Fruit fly (Drosophila melanogaster) whole organism, embryonic: ENCODE results near the gene Root.

ENCODE experiments used
- Adf1 ChIP-seq: fragments of 200-800 bp; sonication (Bioruptor generic); IDR thresholded peaks from 2 replicates; pipeline ENCODE4 v1.3.6; 2022; ENCODE audit warnings: missing biosample characterization, missing genetic modification characterization
- Asciz ChIP-seq: fragments of 200-800 bp; sonication (Bioruptor generic); optimal IDR thresholded peaks from 2 replicates; lab custom pipeline; 2017; ENCODE audit warnings: missing biosample characterization, mild to moderate bottlenecking, missing genetic modification characterization, missing genetic modification reagents
- CG13296 ChIP-seq: fragments of 200-800 bp; sonication (Bioruptor generic); optimal IDR thresholded peaks from 3 replicates; lab custom pipeline; 2018; ENCODE audit warnings: missing biosample characterization, mild to moderate bottlenecking, missing genetic modification characterization
- CG15011 ChIP-seq: fragments of 200-800 bp; sonication (Bioruptor generic); optimal IDR thresholded peaks from 3 replicates; lab custom pipeline; 2018; ENCODE audit warnings: missing biosample characterization, mild to moderate bottlenecking, missing genetic modification characterization
- CG1529 ChIP-seq: fragments of 200-800 bp; sonication (Bioruptor generic); optimal IDR thresholded peaks from 3 replicates; lab custom pipeline; 2018; ENCODE audit warnings: missing biosample characterization, missing genetic modification characterization
- CG1602 ChIP-seq: fragments of 200-800 bp; sonication (Bioruptor generic); optimal IDR thresholded peaks from 3 replicates; lab custom pipeline; 2016; ENCODE audit warnings: missing biosample characterization, missing genetic modification characterization
- CG16815 ChIP-seq: fragments of 200-800 bp; sonication (Bioruptor generic); optimal IDR thresholded peaks from 3 replicates; lab custom pipeline; 2017; ENCODE audit warnings: missing biosample characterization, mild to moderate bottlenecking, missing genetic modification characterization
- CG17385 ChIP-seq: fragments of 200-800 bp; sonication (Bioruptor generic); optimal IDR thresholded peaks from 3 replicates; lab custom pipeline; 2018; ENCODE audit warnings: missing biosample characterization, mild to moderate bottlenecking, missing genetic modification characterization
- CG17802 ChIP-seq: fragments of 200-800 bp; sonication (Bioruptor generic); optimal IDR thresholded peaks from 2 replicates; lab custom pipeline; 2018; ENCODE audit warnings: missing biosample characterization, mild to moderate bottlenecking, missing genetic modification characterization, moderate library complexity
- CG2678 ChIP-seq: fragments of 200-800 bp; sonication (Bioruptor generic); optimal IDR thresholded peaks from 3 replicates; lab custom pipeline; 2019; ENCODE audit warnings: missing biosample characterization, mild to moderate bottlenecking, missing genetic modification characterization, moderate library complexity
- CG33213 ChIP-seq: fragments of 200-800 bp; sonication (Bioruptor generic); optimal IDR thresholded peaks from 3 replicates; lab custom pipeline; 2016; ENCODE audit warnings: missing biosample characterization, missing genetic modification characterization
- CG3995 ChIP-seq: fragments of 200-800 bp; sonication (Bioruptor generic); optimal IDR thresholded peaks from 3 replicates; lab custom pipeline; 2016; ENCODE audit warnings: missing biosample characterization, missing genetic modification characterization
- CG6765 ChIP-seq: fragments of 200-800 bp; sonication (Bioruptor generic); optimal IDR thresholded peaks from 3 replicates; lab custom pipeline; 2017; ENCODE audit warnings: missing biosample characterization, mild to moderate bottlenecking, missing genetic modification characterization
- CG7556 ChIP-seq: fragments of 200-800 bp; sonication (Bioruptor generic); optimal IDR thresholded peaks from 2 replicates; lab custom pipeline; 2017; ENCODE audit warnings: missing biosample characterization, mild to moderate bottlenecking, missing genetic modification characterization
- CG7839 ChIP-seq: fragments of 200-800 bp; sonication (Bioruptor generic); optimal IDR thresholded peaks from 3 replicates; lab custom pipeline; 2018; ENCODE audit warnings: missing biosample characterization, mild to moderate bottlenecking, missing genetic modification characterization, moderate library complexity
- CG8290 ChIP-seq, 3 experiments: fragments of 200-800 bp; sonication (Bioruptor generic); optimal IDR thresholded peaks; 2 replicates each; lab custom pipeline; 2016 to 2019; ENCODE audit warnings: missing biosample characterization in 3 of 3, missing genetic modification characterization in 3 of 3, mild to moderate bottlenecking in 2 of 3, moderate library complexity in 1 of 3
- CG9609 ChIP-seq: fragments of 200-800 bp; sonication (Bioruptor generic); optimal IDR thresholded peaks from 3 replicates; lab custom pipeline; 2016; ENCODE audit warnings: missing biosample characterization, missing genetic modification characterization
- CHES-1-like ChIP-seq: fragments of 200-800 bp; sonication (Bioruptor generic); optimal IDR thresholded peaks from 2 replicates; lab custom pipeline; 2016; ENCODE audit warnings: missing biosample characterization, missing genetic modification characterization
- D19B ChIP-seq: fragments of 200-800 bp; sonication (Bioruptor generic); optimal IDR thresholded peaks from 2 replicates; lab custom pipeline; 2017; ENCODE audit warnings: missing biosample characterization, mild to moderate bottlenecking, missing genetic modification characterization
- Dfd ChIP-seq, 2 experiments: fragments of >200 bp; optimal IDR thresholded peaks; 2 replicates each; lab custom pipeline; 2017; ENCODE audit warnings: missing biosample characterization in 2 of 2, missing genetic modification characterization in 2 of 2
- Gsc ChIP-seq: fragments of 200-800 bp; sonication (Bioruptor generic); IDR thresholded peaks from 2 replicates; pipeline ENCODE4 v1.3.6; 2022; ENCODE audit warnings: missing biosample characterization, missing genetic modification characterization
- Hr51 ChIP-seq, 2 experiments: fragments of 200-800 bp; sonication (Bioruptor generic); optimal IDR thresholded peaks; 2 replicates in 1 of 2; 3 replicates in 1 of 2; lab custom pipeline; 2016 to 2018; ENCODE audit warnings: missing biosample characterization in 2 of 2, missing genetic modification characterization in 2 of 2, mild to moderate bottlenecking in 1 of 2, moderate library complexity in 1 of 2
- Kr ChIP-seq: fragments of 200-800 bp; sonication (Bioruptor generic); optimal IDR thresholded peaks from 2 replicates; lab custom pipeline; 2017; ENCODE audit warnings: missing biosample characterization, mild to moderate bottlenecking, missing genetic modification characterization
- MBD-R2 ChIP-seq: fragments of 200-800 bp; sonication (Bioruptor generic); IDR thresholded peaks from 2 replicates; pipeline ENCODE4 v1.3.6; 2022; ENCODE audit warnings: missing biosample characterization, missing genetic modification characterization
- MESR4 ChIP-seq: fragments of 200-800 bp; sonication (Bioruptor generic); optimal IDR thresholded peaks from 2 replicates; lab custom pipeline; 2018; ENCODE audit warnings: missing biosample characterization, mild to moderate bottlenecking, missing genetic modification characterization, moderate library complexity
- Nf-YC ChIP-seq: fragments of 200-800 bp; optimal IDR thresholded peaks from 3 replicates; lab custom pipeline; 2019; ENCODE audit warnings: missing biosample characterization, mild to moderate bottlenecking, missing genetic modification characterization, moderate library complexity
- Scr ChIP-seq: fragments of 200-800 bp; sonication (Bioruptor generic); IDR thresholded peaks from 2 replicates; pipeline ENCODE4 v1.3.6; 2022; ENCODE audit warnings: missing biosample characterization, missing genetic modification characterization; ENCODE audit not compliant: partially characterized antibody
- Side ChIP-seq: fragments of 200-800 bp; sonication (Bioruptor generic); optimal IDR thresholded peaks from 2 replicates; lab custom pipeline; 2016; ENCODE audit warnings: missing biosample characterization, missing genetic modification characterization
- aop ChIP-seq: fragments of 200-800 bp; sonication (Bioruptor generic); IDR thresholded peaks from 2 replicates; pipeline ENCODE4 v1.3.6; 2022; ENCODE audit warnings: missing biosample characterization, missing genetic modification characterization
- bsh ChIP-seq, 2 experiments: fragments of 200-800 bp; sonication (Bioruptor generic); optimal IDR thresholded peaks; 2 replicates each; lab custom pipeline; 2017 to 2018; ENCODE audit warnings: mild to moderate bottlenecking in 2 of 2, missing biosample characterization in 2 of 2, missing genetic modification characterization in 2 of 2, moderate library complexity in 1 of 2
- cg ChIP-seq: fragments of 200-800 bp; sonication (Bioruptor generic); optimal IDR thresholded peaks from 3 replicates; lab custom pipeline; 2019; ENCODE audit warnings: missing biosample characterization, mild to moderate bottlenecking, missing genetic modification characterization, moderate library complexity
- chinmo ChIP-seq: fragments of 200-800 bp; sonication (Bioruptor generic); IDR thresholded peaks from 4 replicates; pipeline ENCODE4 v1.3.6; 2022; ENCODE audit warnings: missing biosample characterization, missing genetic modification characterization; ENCODE audit not compliant: partially characterized antibody
- corto ChIP-seq: fragments of 200-800 bp; sonication (Bioruptor generic); optimal IDR thresholded peaks from 2 replicates; lab custom pipeline; 2016; ENCODE audit warnings: missing biosample characterization, mild to moderate bottlenecking, missing genetic modification characterization, moderate library complexity
- disco-r ChIP-seq: fragments of 200-800 bp; sonication (Bioruptor generic); optimal IDR thresholded peaks from 2 replicates; lab custom pipeline; 2016; ENCODE audit warnings: missing biosample characterization, missing genetic modification characterization
- dmrt11E ChIP-seq: fragments of 200-800 bp; sonication (Bioruptor generic); optimal IDR thresholded peaks from 3 replicates; lab custom pipeline; 2018; ENCODE audit warnings: missing biosample characterization, mild to moderate bottlenecking, missing genetic modification characterization, moderate library complexity
- ewg ChIP-seq: fragments of 200-800 bp; sonication (Bioruptor generic); optimal IDR thresholded peaks from 3 replicates; lab custom pipeline; 2017; ENCODE audit warnings: mild to moderate bottlenecking, missing biosample characterization, missing genetic modification reagents, missing genetic modification characterization
- eyg ChIP-seq: fragments of 200-800 bp; sonication (Bioruptor generic); optimal IDR thresholded peaks from 3 replicates; lab custom pipeline; 2016; ENCODE audit warnings: missing biosample characterization, missing genetic modification characterization
- ftz-f1 ChIP-seq: fragments of 200-800 bp; sonication (Bioruptor generic); optimal IDR thresholded peaks from 2 replicates; lab custom pipeline; 2016; ENCODE audit warnings: missing biosample characterization, missing genetic modification characterization
- gsb ChIP-seq: fragments of 200-800 bp; sonication (Bioruptor generic); IDR thresholded peaks from 2 replicates; pipeline ENCODE4 v1.3.6; 2022; ENCODE audit warnings: missing biosample characterization, missing genetic modification characterization
- nom ChIP-seq: fragments of 200-800 bp; sonication (Bioruptor generic); optimal IDR thresholded peaks from 2 replicates; lab custom pipeline; 2017; ENCODE audit warnings: missing biosample characterization, missing genetic modification characterization, mild to moderate bottlenecking, moderate library complexity, missing genetic modification reagents
- pzg ChIP-seq: fragments of 200-800 bp; sonication (Bioruptor generic); optimal IDR thresholded peaks from 3 replicates; lab custom pipeline; 2018; ENCODE audit warnings: missing biosample characterization, mild to moderate bottlenecking, missing genetic modification characterization, moderate library complexity
- run ChIP-seq: fragments of 200-800 bp; sonication (Bioruptor generic); optimal IDR thresholded peaks from 3 replicates; lab custom pipeline; 2018; ENCODE audit warnings: missing biosample characterization, mild to moderate bottlenecking, missing genetic modification characterization
- sna ChIP-seq: fragments of 200-800 bp; sonication (Bioruptor generic); IDR thresholded peaks from 2 replicates; pipeline ENCODE4 v1.3.6; 2022; ENCODE audit warnings: missing biosample characterization, missing genetic modification characterization; ENCODE audit not compliant: partially characterized antibody
- tgo ChIP-seq: fragments of 200-800 bp; sonication (Bioruptor generic); IDR thresholded peaks from 3 replicates; pipeline ENCODE4 v1.3.6; 2022; ENCODE audit warnings: missing biosample characterization, missing genetic modification characterization
- tup ChIP-seq: fragments of 200-800 bp; sonication (Bioruptor generic); optimal IDR thresholded peaks from 2 replicates; lab custom pipeline; 2016; ENCODE audit warnings: missing biosample characterization, mild to moderate bottlenecking, missing genetic modification characterization, moderate library complexity
- unpg ChIP-seq: fragments of 200-800 bp; sonication (Bioruptor generic); optimal IDR thresholded peaks from 3 replicates; lab custom pipeline; 2018; ENCODE audit warnings: missing biosample characterization, mild to moderate bottlenecking, missing genetic modification characterization, moderate library complexity
- usp ChIP-seq: fragments of >200 bp; optimal IDR thresholded peaks from 2 replicates; lab custom pipeline; 2017; ENCODE audit warnings: missing biosample characterization, missing genetic modification characterization
- zfh2 ChIP-seq: fragments of 200-800 bp; sonication (Bioruptor generic); optimal IDR thresholded peaks from 2 replicates; lab custom pipeline; 2016; ENCODE audit warnings: missing biosample characterization, missing genetic modification characterization

Root gene

DNA sequence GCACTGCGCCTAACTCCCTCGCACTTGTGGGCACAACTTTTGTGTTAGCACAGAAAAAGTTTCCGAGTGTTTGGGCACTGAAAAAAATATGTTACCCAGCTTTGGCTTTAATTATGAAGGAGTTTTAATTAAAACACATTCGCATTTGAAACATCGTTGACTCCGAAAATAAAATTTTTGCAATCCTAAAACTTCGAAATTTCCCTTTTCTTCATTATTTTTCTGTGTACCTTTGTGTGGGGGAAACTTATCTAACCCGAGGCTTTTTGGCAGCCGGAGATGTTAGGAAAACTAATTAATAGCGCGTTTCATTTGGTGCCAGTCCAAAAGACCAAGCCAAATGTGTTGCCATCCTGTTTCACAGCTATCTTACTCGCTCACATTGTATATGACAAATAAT lies 21.4 kb upstream of the Root start (continued):
- TF ChIP-seq D19B (GFP tag; lab: Kevin White, UChicago) (no peak), nom (GFP tag; lab: Kevin White, UChicago) (no peak), Gsc (GFP tag; lab: Robert Waterston, UW) (no peak), CG7839 (tag; lab: Kevin White, UChicago) (peak; percentile 18), disco-r (GFP tag; lab: Kevin White, UChicago) (no peak), CG2678 (peak; percentile 48), tgo (GFP tag; lab: Robert Waterston, UW) (no peak), CG6765 (GFP tag; lab: Kevin White, UChicago) (no peak), aop (GFP tag; lab: Robert Waterston, UW) (no peak), bsh (GFP tag; optimal IDR thresholded peaks at IDR 0.05; lab: Kevin White, UChicago) (no peak), sna (GFP tag; lab: Robert Waterston, UW) (no peak), CG7556 (no peak), MBD-R2 (GFP tag; lab: Robert Waterston, UW) (no peak), zfh2 (GFP tag; lab: Kevin White, UChicago) (peak; percentile 15), CG17385 (peak; percentile 14), Dfd (GFP tag; optimal IDR thresholded peaks at IDR 0.05; lab: Kevin White, UChicago) (no peak)

DNA sequence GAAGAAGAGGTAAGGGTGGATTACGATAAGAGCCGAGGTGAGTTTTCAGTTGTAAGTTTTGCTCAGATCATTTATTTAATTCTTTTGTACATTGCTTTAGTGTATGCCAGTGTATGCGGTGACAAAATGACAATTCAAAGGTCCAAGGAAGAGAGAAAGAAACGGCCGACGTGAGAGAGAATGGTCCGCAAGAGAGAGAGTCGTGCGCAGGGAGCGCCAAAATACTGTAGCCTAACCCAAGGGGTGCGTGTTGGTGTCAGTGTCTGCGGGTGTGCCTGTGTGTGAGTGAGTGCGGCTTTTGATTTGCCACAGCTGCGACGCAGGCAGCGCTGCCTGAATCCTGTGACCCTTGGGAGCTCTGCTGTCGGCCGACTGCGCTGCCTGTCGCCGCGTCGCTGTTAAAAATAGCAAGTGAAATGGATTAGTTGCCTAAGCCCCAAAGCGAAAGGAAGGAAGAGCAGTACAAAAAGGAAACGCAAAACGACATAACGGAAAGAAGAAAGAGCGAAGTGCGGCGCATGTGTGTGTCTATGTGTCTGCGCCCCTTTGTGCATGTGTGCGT lies 20.4 kb upstream of the Root start:
- no peak for TF ChIP-seq CG13296 (GFP tag; lab: Kevin White, UChicago)
- no peak for TF ChIP-seq CG9609
- TF ChIP-seq MESR4 (GFP tag; lab: Kevin White, UChicago): no peak
- no peak for TF ChIP-seq CG1529 (GFP tag; lab: Kevin White, UChicago)
- TF ChIP-seq bsh (GFP tag; optimal IDR thresholded peaks at IDR 0.05; lab: Kevin White, UChicago): no peak
- no peak for TF ChIP-seq CHES-1-like
- 0 out of 2 replicates have a peak, but pooled peaks have one; percentile 7 for TF ChIP-seq Scr
- TF ChIP-seq usp: no peak
- no peak for TF ChIP-seq Kr (GFP tag; lab: Kevin White, UChicago)
- TF ChIP-seq CG8290 (GFP tag; optimal IDR thresholded peaks at IDR 0.05; lab: Kevin White, UChicago): no peak
- TF ChIP-seq CG8290 (tag; optimal IDR thresholded peaks at IDR 0.05; lab: Kevin White, UChicago): no peak
- no peak for TF ChIP-seq CG33213 (GFP tag; lab: Kevin White, UChicago)
- TF ChIP-seq chinmo (GFP tag; lab: Robert Waterston, UW): 0 out of 4 replicates have a peak, but pooled peaks have one; percentile 62
- TF ChIP-seq dmrt11E (tag; lab: Kevin White, UChicago): no peak
- no peak for TF ChIP-seq eyg (GFP tag; lab: Kevin White, UChicago)
- peak; percentile 41 for TF ChIP-seq cg (GFP tag; lab: Kevin White, UChicago)
- no peak for TF ChIP-seq pzg (GFP tag; lab: Kevin White, UChicago)
- TF ChIP-seq ewg (GFP tag; lab: Kevin White, UChicago): peak; percentile 56
- TF ChIP-seq Asciz (GFP tag; lab: Kevin White, UChicago): no peak
- no peak for TF ChIP-seq corto
- no peak for TF ChIP-seq Side
- no peak for TF ChIP-seq ftz-f1 (GFP tag; lab: Kevin White, UChicago)
- no peak for TF ChIP-seq CG1602
- TF ChIP-seq Nf-YC (tag; lab: Kevin White, UChicago): peak; percentile 13
- TF ChIP-seq CG17802 (tag; lab: Kevin White, UChicago): no peak
- TF ChIP-seq CG17385: no peak
- TF ChIP-seq CG3995: no peak
- peak in 1 of 2 experiments; percentile 54 for TF ChIP-seq Hr51 (GFP tag; optimal IDR thresholded peaks at IDR 0.05; lab: Kevin White, UChicago)
- no peak for TF ChIP-seq gsb
- peak; percentile 93 for TF ChIP-seq Adf1
- no peak for TF ChIP-seq zfh2 (GFP tag; lab: Kevin White, UChicago)
- TF ChIP-seq unpg (GFP tag; lab: Kevin White, UChicago): no peak
- TF ChIP-seq tup: no peak
- no peak for TF ChIP-seq run (tag; lab: Kevin White, UChicago)
- no peak for TF ChIP-seq CG15011
- no peak for TF ChIP-seq CG16815 (GFP tag; lab: Kevin White, UChicago)
